Fruit fly (Drosophila melanogaster) whole organism, wandering third instar larva: ENCODE measurements around the gene COX7AL2.

Experiments
- Abd-B ChIP-seq: fragments of >200 bp; optimal IDR thresholded peaks from 2 replicates; lab custom pipeline; 2017; ENCODE audit warnings: missing biosample characterization, missing genetic modification characterization
- CG32264 ChIP-seq: fragments of 200-800 bp; sonication (Bioruptor generic); optimal IDR thresholded peaks from 2 replicates; lab custom pipeline; 2016; ENCODE audit warnings: missing biosample characterization, missing genetic modification characterization
- CG9705 ChIP-seq: fragments of 200-800 bp; sonication (Bioruptor generic); optimal IDR thresholded peaks from 2 replicates; lab custom pipeline; 2018; ENCODE audit warnings: missing biosample characterization, mild to moderate bottlenecking, missing genetic modification characterization
- CrebA ChIP-seq: fragments of 200-800 bp; sonication (Bioruptor generic); optimal IDR thresholded peaks from 2 replicates; lab custom pipeline; 2016; ENCODE audit warnings: missing biosample characterization, mild to moderate bottlenecking, missing genetic modification characterization, borderline replicate concordance
- Dfd ChIP-seq: fragments of >200 bp; optimal IDR thresholded peaks from 2 replicates; lab custom pipeline; 2017; ENCODE audit warnings: missing biosample characterization, missing genetic modification characterization
- GATAd ChIP-seq: sonication (Bioruptor generic); optimal IDR thresholded peaks from 2 replicates; lab custom pipeline; 2016; ENCODE audit warnings: missing biosample characterization, missing genetic modification characterization
- HLH106 ChIP-seq: fragments of 200-800 bp; optimal IDR thresholded peaks from 3 replicates; lab custom pipeline; 2019; ENCODE audit warnings: missing biosample characterization, mild to moderate bottlenecking, missing genetic modification characterization, moderate library complexity
- Hnf4 ChIP-seq: fragments of 200-800 bp; sonication (Bioruptor generic); optimal IDR thresholded peaks from 2 replicates; lab custom pipeline; 2016; ENCODE audit warnings: missing biosample characterization, mild to moderate bottlenecking, missing genetic modification characterization
- Hr83 ChIP-seq: fragments of 200-300 bp; sonication (Bioruptor generic); optimal IDR thresholded peaks from 2 replicates; lab custom pipeline; 2016; ENCODE audit warnings: missing biosample characterization, mild to moderate bottlenecking, missing genetic modification characterization, moderate library complexity; ENCODE audit not compliant: poor library complexity, severe bottlenecking
- Jra ChIP-seq: sonication (Bioruptor generic); optimal IDR thresholded peaks from 2 replicates; lab custom pipeline; 2016; ENCODE audit warnings: missing biosample characterization, missing genetic modification characterization
- Mio ChIP-seq: sonication (Bioruptor generic); optimal IDR thresholded peaks from 2 replicates; lab custom pipeline; 2016; ENCODE audit warnings: missing biosample characterization, missing genetic modification characterization
- Myc ChIP-seq: fragments of >200 bp; optimal IDR thresholded peaks from 2 replicates; lab custom pipeline; 2017
- OdsH ChIP-seq: fragments of 200-800 bp; sonication (Bioruptor generic); optimal IDR thresholded peaks from 2 replicates; lab custom pipeline; 2016; ENCODE audit warnings: missing biosample characterization, mild to moderate bottlenecking, missing genetic modification characterization
- Rel ChIP-seq, 2 experiments: fragments of 200-800 bp; sonication (Bioruptor generic) in 1 of 2; optimal IDR thresholded peaks; 2 replicates in 1 of 2; 3 replicates in 1 of 2; lab custom pipeline; 2016 to 2019; ENCODE audit warnings: mild to moderate bottlenecking in 2 of 2, missing biosample characterization in 2 of 2, missing genetic modification characterization in 2 of 2, moderate library complexity in 1 of 2
- Sp1 ChIP-seq: fragments of 200-800 bp; sonication (Bioruptor generic); optimal IDR thresholded peaks from 3 replicates; lab custom pipeline; 2019; ENCODE audit warnings: missing biosample characterization, mild to moderate bottlenecking, missing genetic modification characterization, moderate library complexity
- Vsx2 ChIP-seq: fragments of 200-300, 225-300 bp; sonication (Bioruptor generic); optimal IDR thresholded peaks from 2 replicates; lab custom pipeline; 2018; ENCODE audit warnings: missing biosample characterization, missing genetic modification characterization; ENCODE audit not compliant: partially characterized antibody
- br ChIP-seq: fragments of 200-800 bp; sonication (Bioruptor generic); optimal IDR thresholded peaks from 2 replicates; lab custom pipeline; 2016; ENCODE audit warnings: missing biosample characterization, missing genetic modification characterization
- brk ChIP-seq: fragments of 200-800 bp; sonication (Bioruptor generic); optimal IDR thresholded peaks from 2 replicates; lab custom pipeline; 2016; ENCODE audit warnings: missing biosample characterization, mild to moderate bottlenecking, missing genetic modification characterization
- dl ChIP-seq, 2 experiments: fragments of 175-275, 200-275 bp in 1 of 2; fragments of 200-275 bp in 1 of 2; sonication (Bioruptor generic); optimal IDR thresholded peaks; lab custom pipeline; 2018; ENCODE audit warnings: mild to moderate bottlenecking in 2 of 2, missing biosample characterization in 2 of 2, missing genetic modification characterization in 2 of 2, moderate library complexity in 2 of 2; ENCODE audit not compliant: partially characterized antibody in 2 of 2, insufficient read depth in 1 of 2
- dmrt93B ChIP-seq: fragments of 200-800 bp; sonication (Bioruptor generic); optimal IDR thresholded peaks from 2 replicates; lab custom pipeline; 2018; ENCODE audit warnings: missing biosample characterization, mild to moderate bottlenecking, missing genetic modification characterization
- dsf ChIP-seq: sonication (Bioruptor generic); optimal IDR thresholded peaks from 2 replicates; lab custom pipeline; 2016; ENCODE audit warnings: missing biosample characterization, missing genetic modification characterization, borderline replicate concordance
- ey ChIP-seq: fragments of 200-800 bp; sonication (Bioruptor generic); optimal IDR thresholded peaks from 2 replicates; lab custom pipeline; 2016; ENCODE audit warnings: missing biosample characterization, missing genetic modification characterization
- foxo ChIP-seq, 2 experiments: fragments of 200-800 bp; sonication (Bioruptor generic); optimal IDR thresholded peaks; 2 replicates in 1 of 2; 3 replicates in 1 of 2; lab custom pipeline; 2016 to 2017; ENCODE audit warnings: missing biosample characterization in 2 of 2, missing genetic modification characterization in 2 of 2
- fru ChIP-seq: fragments of 200-800 bp; sonication (Bioruptor generic); optimal IDR thresholded peaks from 3 replicates; lab custom pipeline; 2016; ENCODE audit warnings: missing biosample characterization, mild to moderate bottlenecking, missing genetic modification characterization
- h ChIP-seq: fragments of 200-800 bp; sonication (Bioruptor generic); optimal IDR thresholded peaks from 3 replicates; lab custom pipeline; 2016; ENCODE audit warnings: missing biosample characterization, mild to moderate bottlenecking, missing genetic modification characterization
- jim ChIP-seq: fragments of 175-275, 200-325 bp; sonication (Bioruptor generic); optimal IDR thresholded peaks from 2 replicates; lab custom pipeline; 2016; ENCODE audit warnings: missing biosample characterization, mild to moderate bottlenecking, missing genetic modification characterization
- lola ChIP-seq: fragments of >200 bp; optimal IDR thresholded peaks from 2 replicates; lab custom pipeline; 2017; ENCODE audit warnings: missing biosample characterization, missing genetic modification characterization
- pan ChIP-seq: fragments of >200 bp; optimal IDR thresholded peaks from 2 replicates; lab custom pipeline; 2017
- psq ChIP-seq: fragments of 200-800 bp; sonication (Bioruptor generic); optimal IDR thresholded peaks from 3 replicates; lab custom pipeline; 2017; ENCODE audit warnings: missing biosample characterization, mild to moderate bottlenecking, missing genetic modification characterization, moderate library complexity
- rgr ChIP-seq: fragments of 200-800 bp; sonication (Bioruptor generic); optimal IDR thresholded peaks from 3 replicates; lab custom pipeline; 2016; ENCODE audit warnings: missing biosample characterization, mild to moderate bottlenecking, missing genetic modification characterization
- sage ChIP-seq: fragments of 200-800 bp; sonication (Bioruptor generic); optimal IDR thresholded peaks from 2 replicates; lab custom pipeline; 2016; ENCODE audit warnings: missing biosample characterization, mild to moderate bottlenecking, missing genetic modification characterization
- sv ChIP-seq: fragments of 200-800 bp; sonication (Bioruptor generic); optimal IDR thresholded peaks from 3 replicates; lab custom pipeline; 2016; ENCODE audit warnings: missing biosample characterization, missing genetic modification characterization
- tai ChIP-seq: sonication (Bioruptor generic); optimal IDR thresholded peaks from 2 replicates; lab custom pipeline; 2016; ENCODE audit warnings: missing biosample characterization, missing genetic modification characterization
- usp ChIP-seq: fragments of >200 bp; optimal IDR thresholded peaks from 2 replicates; lab custom pipeline; 2017; ENCODE audit warnings: missing biosample characterization, missing genetic modification characterization
- woc ChIP-seq: sonication (Bioruptor generic); optimal IDR thresholded peaks from 2 replicates; lab custom pipeline; 2016; ENCODE audit warnings: missing biosample characterization, mild to moderate bottlenecking, missing genetic modification characterization

COX7AL2 gene

DNA sequence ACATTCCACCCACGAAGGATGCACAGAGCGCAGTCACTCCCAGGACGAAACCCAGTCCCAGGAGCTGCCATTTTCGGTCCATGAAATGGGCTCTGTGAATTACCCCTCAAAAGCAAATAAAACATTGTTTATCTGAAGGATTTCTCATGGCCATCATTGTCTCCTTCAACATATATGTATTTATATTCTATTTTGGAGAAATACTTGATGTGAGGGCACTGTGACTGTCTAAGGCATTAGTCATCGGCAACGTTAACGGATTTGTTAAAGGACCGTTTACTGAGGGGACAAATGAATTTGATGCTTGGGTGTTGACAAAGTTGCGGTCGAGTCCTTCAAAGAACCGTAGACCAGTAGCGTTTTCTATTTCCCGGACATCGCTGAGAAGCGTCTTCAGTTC is 41.6 kb upstream of the COX7AL2 start, which contains the start of gene Tengl2:
Tengl2 (minus strand) TSS at position 101 of the 400 bp plus-strand sequence.
- TF ChIP-seq Sp1, result no peak
- TF ChIP-seq jim, result no peak
- TF ChIP-seq sv (GFP tag; lab: Kevin White, UChicago), result no peak
- TF ChIP-seq, all 38 proteins: peak for 0

DNA sequence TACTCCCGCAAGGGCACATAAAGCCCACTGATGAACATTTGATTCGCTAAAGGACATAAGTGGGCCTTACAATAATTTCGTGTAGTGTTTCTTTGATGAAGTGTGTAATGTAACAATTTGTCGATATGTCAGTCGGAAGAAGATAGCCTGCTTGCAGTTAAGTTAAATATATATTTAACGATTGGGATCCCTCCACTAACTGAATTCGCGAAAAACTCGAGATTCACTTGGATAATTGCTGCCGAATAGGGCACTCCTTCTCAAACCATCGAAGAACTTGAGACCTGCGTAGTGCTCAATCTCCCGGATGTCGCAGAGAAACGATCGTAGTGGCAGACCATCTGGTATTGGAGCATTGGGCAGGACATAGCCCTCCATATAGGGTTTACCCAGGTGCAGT is 40.4 kb upstream of the COX7AL2 start, which contains the start of gene Tengl3:
Tengl3 (minus strand) TSS at position 101 of the 400 bp plus-strand sequence.
- TF ChIP-seq psq (GFP tag; lab: Kevin White, UChicago), result no peak
- TF ChIP-seq h (GFP tag; lab: Kevin White, UChicago), result no peak
- no peak for TF ChIP-seq dsf (GFP tag; lab: Kevin White, UChicago)
- no peak for TF ChIP-seq Myc (lab: Kevin White, UChicago)
- no peak for TF ChIP-seq fru (GFP tag; lab: Kevin White, UChicago)
- no peak for TF ChIP-seq CG32264 (GFP tag; lab: Kevin White, UChicago)
- no peak for TF ChIP-seq Hr83

DNA sequence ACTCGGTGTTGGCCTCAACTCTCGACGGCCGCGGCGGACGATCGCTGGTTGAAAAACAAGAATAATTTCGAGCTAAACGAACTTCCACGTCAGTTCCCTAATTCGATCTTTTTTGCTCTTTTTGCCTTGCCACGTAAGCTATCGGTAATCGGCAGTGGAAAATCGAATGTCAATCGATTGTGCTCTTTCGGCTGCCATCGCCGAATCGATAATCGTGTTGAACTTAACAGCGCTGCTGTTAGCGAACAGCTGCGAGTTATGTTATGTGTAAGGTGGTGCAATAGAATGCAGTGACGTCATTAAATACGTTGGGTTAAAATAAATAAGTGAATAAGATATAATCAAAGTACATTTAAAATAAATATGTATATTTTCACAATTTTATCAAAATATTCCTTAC is 39.0 kb upstream of the COX7AL2 start, which contains the start of gene Sec24CD:
Sec24CD (minus strand) TSS at position 123 of the 400 bp plus-strand sequence.
- TF ChIP-seq usp (no peak), woc (GFP tag; lab: Kevin White, UChicago) (peak; percentile 86), Mio (GFP tag; lab: Kevin White, UChicago) (no peak), OdsH (GFP tag; lab: Kevin White, UChicago) (peak; percentile 24), CrebA (GFP tag; lab: Kevin White, UChicago) (peak; percentile 94), brk (GFP tag; lab: Kevin White, UChicago) (no peak), dl (GFP tag; optimal IDR thresholded peaks at IDR 0.05; lab: Kevin White, UChicago; ENCODE audit: insufficient read depth in 1 of 2, partially characterized antibody in 2 of 2) (no peak), foxo (GFP tag; optimal IDR thresholded peaks at IDR 0.05; lab: Kevin White, UChicago) (no peak), lola (GFP tag; lab: Kevin White, UChicago) (no peak), Dfd (GFP tag; lab: Kevin White, UChicago) (no peak), Hnf4 (GFP tag; lab: Kevin White, UChicago) (no peak), Vsx2 (GFP tag; lab: Kevin White, UChicago) (no peak), h (GFP tag; lab: Kevin White, UChicago) (peak; percentile 13), Myc (lab: Kevin White, UChicago) (no peak), tai (GFP tag; lab: Kevin White, UChicago) (no peak), pan (lab: Kevin White, UChicago) (no peak)

DNA sequence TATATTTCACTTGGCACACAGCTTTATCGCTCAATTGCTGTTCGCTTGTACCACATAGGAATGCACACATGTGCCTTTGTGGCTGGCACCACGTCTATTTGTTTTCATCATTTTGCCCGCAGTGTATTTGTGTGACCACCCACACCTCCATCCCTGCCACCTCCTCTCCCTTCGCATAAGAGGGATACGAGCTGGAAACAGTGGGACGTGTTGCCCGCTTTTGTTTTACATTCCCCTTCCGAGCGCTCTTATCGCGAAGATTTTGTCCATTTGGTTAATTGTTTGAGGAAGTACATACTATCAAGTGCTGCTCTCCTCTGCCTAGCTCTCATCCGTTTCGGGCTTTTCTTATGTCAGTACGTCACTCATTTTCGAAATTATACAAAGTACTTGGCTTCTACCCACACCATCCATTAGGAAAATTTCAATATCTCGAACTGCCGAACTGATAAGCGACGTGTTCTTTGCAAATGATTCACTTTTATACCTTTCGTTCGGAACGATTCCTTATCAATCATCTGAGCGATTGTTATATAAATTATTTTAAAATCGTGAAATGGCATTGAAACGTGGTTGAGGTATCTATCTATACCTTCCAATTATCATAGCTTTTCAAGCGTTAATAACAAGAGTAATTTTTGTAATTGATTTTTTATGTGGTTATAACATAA is 30.6 kb upstream of the COX7AL2 start:
- peak; percentile 52 for TF ChIP-seq psq (GFP tag; lab: Kevin White, UChicago)
- TF ChIP-seq dsf (GFP tag; lab: Kevin White, UChicago), result no peak
- peak; percentile 7 for TF ChIP-seq Hr83
- no peak for TF ChIP-seq Sp1
- no peak for TF ChIP-seq jim
- TF ChIP-seq CG9705, result no peak
- TF ChIP-seq h (GFP tag; lab: Kevin White, UChicago), result peak; percentile 42
- no peak for TF ChIP-seq usp
- no peak for TF ChIP-seq Rel (GFP tag; optimal IDR thresholded peaks at IDR 0.05; lab: Kevin White, UChicago)
- TF ChIP-seq Rel (tag; optimal IDR thresholded peaks at IDR 0.05; lab: Kevin White, UChicago), result peak; percentile 16

DNA sequence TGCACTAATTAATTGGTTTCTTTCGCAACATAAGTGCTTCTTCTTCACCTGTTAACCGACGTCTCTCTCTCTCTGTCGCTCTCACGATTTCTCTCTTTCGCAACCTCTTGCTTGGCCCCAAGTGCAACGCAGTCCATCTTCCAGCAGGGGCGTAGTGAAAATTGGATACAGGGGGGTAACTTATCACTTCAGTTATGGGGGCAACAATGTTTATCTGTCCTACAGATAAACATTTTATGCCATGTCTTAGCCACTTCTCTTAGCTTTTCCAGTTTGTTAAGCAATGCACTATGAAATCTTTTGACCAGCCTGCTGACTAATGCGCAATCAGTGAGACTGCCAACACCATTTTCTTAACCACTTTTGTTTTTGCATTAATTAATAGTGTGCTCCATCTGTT is 29.6 kb upstream of the COX7AL2 start:
- TF ChIP-seq dmrt93B (GFP tag; lab: Kevin White, UChicago), result no peak
- TF ChIP-seq Abd-B (GFP tag; lab: Kevin White, UChicago), result no peak
- TF ChIP-seq dsf (GFP tag; lab: Kevin White, UChicago), result no peak
- no peak for TF ChIP-seq GATAd (GFP tag; lab: Kevin White, UChicago)
- TF ChIP-seq rgr, result peak; percentile 76
- peak; percentile 45 for TF ChIP-seq Jra (GFP tag; lab: Kevin White, UChicago)
- peak; percentile 10 for TF ChIP-seq Hr83
- peak; percentile 79 for TF ChIP-seq Hnf4 (GFP tag; lab: Kevin White, UChicago)
- peak; percentile 38 for TF ChIP-seq Sp1
- TF ChIP-seq Vsx2 (GFP tag; lab: Kevin White, UChicago), result no peak
- TF ChIP-seq OdsH (GFP tag; lab: Kevin White, UChicago), result peak; percentile 78
- TF ChIP-seq psq (GFP tag; lab: Kevin White, UChicago), result peak; percentile 16
- TF ChIP-seq HLH106 (tag; lab: Kevin White, UChicago), result peak; percentile 46
- peak; percentile 63 for TF ChIP-seq fru (GFP tag; lab: Kevin White, UChicago)
- TF ChIP-seq CG9705, result no peak
- peak; percentile 52 for TF ChIP-seq brk (GFP tag; lab: Kevin White, UChicago)
- peak; percentile 4 for TF ChIP-seq sage
- peak; percentile 63 for TF ChIP-seq h (GFP tag; lab: Kevin White, UChicago)
- TF ChIP-seq ey (GFP tag; lab: Kevin White, UChicago), result peak; percentile 66
- peak; percentile 75 for TF ChIP-seq br
- peak in 1 of 2 experiments; percentile 72 for TF ChIP-seq foxo (GFP tag; optimal IDR thresholded peaks at IDR 0.05; lab: Kevin White, UChicago)
